Fruit fly (Drosophila melanogaster) whole organism, adult: ENCODE results near the gene CG7692.

Source experiments
- CG11617 ChIP-seq: fragments of 200-800 bp; sonication (Bioruptor generic); optimal IDR thresholded peaks from 2 replicates; lab custom pipeline; 2017; ENCODE audit warnings: mild to moderate bottlenecking, missing biosample characterization, missing genetic modification reagents, missing genetic modification characterization
- CG12768 ChIP-seq: fragments of 200-800 bp; sonication (Bioruptor generic); optimal IDR thresholded peaks from 2 replicates; lab custom pipeline; 2017; ENCODE audit warnings: missing biosample characterization, missing genetic modification characterization, mild to moderate bottlenecking, moderate library complexity, missing genetic modification reagents
- CG14711 ChIP-seq: fragments of 200-800 bp; sonication (Bioruptor generic); optimal IDR thresholded peaks from 2 replicates; lab custom pipeline; 2018; ENCODE audit warnings: missing biosample characterization, mild to moderate bottlenecking, missing genetic modification characterization, moderate library complexity
- CG1620 ChIP-seq: fragments of 200-800 bp; sonication (Bioruptor generic); optimal IDR thresholded peaks from 2 replicates; lab custom pipeline; 2016; ENCODE audit warnings: missing biosample characterization, missing genetic modification characterization
- CG33017 ChIP-seq: fragments of 200-800 bp; sonication (Bioruptor generic); optimal IDR thresholded peaks from 2 replicates; lab custom pipeline; 2018; ENCODE audit warnings: missing biosample characterization, mild to moderate bottlenecking, missing genetic modification characterization, moderate library complexity
- CG5204 ChIP-seq: fragments of 200-800 bp; sonication (Bioruptor generic); optimal IDR thresholded peaks from 2 replicates; lab custom pipeline; 2016; ENCODE audit warnings: missing biosample characterization, missing genetic modification characterization
- CG7045 ChIP-seq: fragments of 200-800 bp; sonication (Bioruptor generic); optimal IDR thresholded peaks from 2 replicates; lab custom pipeline; 2017; ENCODE audit warnings: missing biosample characterization, mild to moderate bottlenecking, missing genetic modification characterization
- CG7101 ChIP-seq: fragments of 200-800 bp; sonication (Bioruptor generic); optimal IDR thresholded peaks from 2 replicates; lab custom pipeline; 2018; ENCODE audit warnings: missing biosample characterization, mild to moderate bottlenecking, missing genetic modification characterization, moderate library complexity
- Clk ChIP-seq: fragments of 200-800 bp; sonication (Bioruptor generic); optimal IDR thresholded peaks from 2 replicates; lab custom pipeline; 2017; ENCODE audit warnings: missing biosample characterization, missing genetic modification characterization
- Crg-1 ChIP-seq: fragments of 200-800 bp; sonication (Bioruptor generic); optimal IDR thresholded peaks from 2 replicates; lab custom pipeline; 2016; ENCODE audit warnings: missing biosample characterization, missing genetic modification characterization
- Hr96 ChIP-seq: fragments of 200-800 bp; sonication (Bioruptor generic); optimal IDR thresholded peaks from 2 replicates; lab custom pipeline; 2016; ENCODE audit warnings: missing biosample characterization, missing genetic modification characterization
- Mnt ChIP-seq: fragments of 200-800 bp; sonication (Bioruptor generic); optimal IDR thresholded peaks from 2 replicates; lab custom pipeline; 2016; ENCODE audit warnings: missing biosample characterization, mild to moderate bottlenecking, missing genetic modification characterization
- bab1 ChIP-seq: fragments of 200-800 bp; sonication (Bioruptor generic); optimal IDR thresholded peaks from 3 replicates; lab custom pipeline; 2019; ENCODE audit warnings: missing biosample characterization, mild to moderate bottlenecking, missing genetic modification characterization, moderate library complexity
- cic ChIP-seq: fragments of 200-800 bp; sonication (Bioruptor generic); optimal IDR thresholded peaks from 2 replicates; lab custom pipeline; 2017; ENCODE audit warnings: missing biosample characterization, mild to moderate bottlenecking, missing genetic modification characterization, moderate library complexity
- cnc ChIP-seq, 2 experiments: fragments of >200 bp; optimal IDR thresholded peaks; 2 replicates each; lab custom pipeline; 2017
- kay ChIP-seq: fragments of 200-800 bp; sonication (Bioruptor generic); peaks from one replicate; lab custom pipeline; 2016; ENCODE audit warnings: missing biosample characterization, missing genetic modification characterization, borderline replicate concordance
- ovo ChIP-seq: fragments of 200-800 bp; sonication (Bioruptor generic); optimal IDR thresholded peaks from 2 replicates; lab custom pipeline; 2016; ENCODE audit warnings: missing biosample characterization, missing genetic modification characterization
- pad ChIP-seq: fragments of 200-800 bp; sonication (Bioruptor generic); optimal IDR thresholded peaks from 3 replicates; lab custom pipeline; 2017; ENCODE audit warnings: missing biosample characterization, missing genetic modification characterization, mild to moderate bottlenecking, moderate library complexity, missing genetic modification reagents
- tj ChIP-seq: fragments of 200-800 bp; sonication (Bioruptor generic); optimal IDR thresholded peaks from 3 replicates; lab custom pipeline; 2017; ENCODE audit warnings: missing biosample characterization, mild to moderate bottlenecking, missing genetic modification characterization, moderate library complexity
- toe ChIP-seq: fragments of 200-800 bp; sonication (Bioruptor generic); optimal IDR thresholded peaks from 2 replicates; lab custom pipeline; 2016; ENCODE audit warnings: missing biosample characterization, missing genetic modification characterization

The CG7692 gene

dm6 chr3L:17362940-17363339 is 11.3 kb downstream of the CG7692 start:
- TF ChIP-seq Crg-1 (GFP tag; lab: Kevin White, UChicago) (no peak), CG7045 (GFP tag; lab: Kevin White, UChicago) (no peak), CG5204 (GFP tag; lab: Kevin White, UChicago) (no peak), Clk (no peak)

- TF ChIP-seq cnc (optimal IDR thresholded peaks at IDR 0.05; lab: Kevin White, UChicago) (no peak), CG7101 (tag; lab: Kevin White, UChicago) (no peak), CG1620 (no peak), CG14711 (tag; lab: Kevin White, UChicago) (no peak)
Measured at dm6 chr3L:17364023-17364422, 12.4 kb downstream of the CG7692 start.

DNA sequence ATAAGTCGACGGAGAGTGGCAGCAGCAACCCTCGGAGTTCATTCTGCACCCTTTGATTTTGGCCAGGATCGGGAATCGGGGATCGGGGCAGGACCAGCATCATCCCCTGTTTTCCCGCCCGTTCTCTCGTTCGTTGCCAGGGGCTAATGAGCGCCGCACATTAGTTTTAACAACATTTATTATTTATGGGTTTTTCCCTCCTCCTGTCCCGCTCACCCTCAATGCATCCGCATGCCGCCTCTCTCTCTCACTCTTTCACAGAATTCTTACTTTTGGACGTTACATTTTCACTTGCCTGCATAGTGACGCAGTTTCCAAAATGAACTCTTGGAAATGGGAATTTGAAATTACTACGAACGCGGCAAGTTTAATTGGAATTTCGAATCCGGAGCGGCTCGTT is 15.3 kb downstream of the CG7692 start:
- no peak for TF ChIP-seq toe (GFP tag; lab: Kevin White, UChicago)
- no peak for TF ChIP-seq CG7101 (tag; lab: Kevin White, UChicago)
- no peak for TF ChIP-seq kay (GFP tag; lab: Kevin White, UChicago)
- no peak for TF ChIP-seq ovo (GFP tag; lab: Kevin White, UChicago)
- no peak for TF ChIP-seq bab1 (GFP tag; lab: Kevin White, UChicago)
- TF ChIP-seq pad (GFP tag; lab: Kevin White, UChicago), result no peak
- TF ChIP-seq Hr96 (GFP tag; lab: Kevin White, UChicago), result no peak
- TF ChIP-seq cnc (optimal IDR thresholded peaks at IDR 0.05; lab: Kevin White, UChicago), result no peak
- TF ChIP-seq Mnt (GFP tag; lab: Kevin White, UChicago), result no peak
- TF ChIP-seq tj (GFP tag; lab: Kevin White, UChicago), result no peak
- no peak for TF ChIP-seq CG12768 (GFP tag; lab: Kevin White, UChicago)
- TF ChIP-seq CG1620, result no peak
- no peak for TF ChIP-seq CG7045 (GFP tag; lab: Kevin White, UChicago)
- no peak for TF ChIP-seq Crg-1 (GFP tag; lab: Kevin White, UChicago)

DNA sequence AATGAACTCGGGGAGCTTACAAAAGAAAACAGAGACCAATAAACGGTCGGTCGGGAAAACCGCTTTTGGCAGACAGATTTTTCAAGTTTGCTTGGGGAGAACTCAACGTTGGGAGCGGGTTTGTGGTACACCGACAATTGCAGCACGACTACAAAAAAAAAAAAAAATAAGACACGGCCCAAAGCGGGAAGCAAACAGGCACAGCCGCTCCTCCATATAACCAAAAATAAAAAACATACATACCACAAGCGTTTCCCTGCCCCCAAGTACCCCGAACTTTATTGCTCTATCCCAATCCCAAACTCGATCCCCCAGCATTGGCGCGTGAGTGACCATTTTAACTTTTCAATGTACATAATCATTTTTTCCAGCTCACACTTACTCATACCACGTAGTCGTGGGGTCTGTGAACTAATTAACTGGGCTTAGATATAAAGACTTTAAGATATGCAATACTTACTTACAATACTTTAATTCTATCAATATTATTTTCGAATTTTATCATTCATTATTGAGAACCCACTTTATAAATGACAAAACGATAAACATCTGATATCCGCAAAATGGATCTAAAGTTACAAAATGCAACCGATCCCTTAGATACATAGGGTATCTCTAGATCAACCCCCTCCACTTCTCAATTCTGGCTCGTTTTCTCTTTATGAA is 23.5 kb downstream of the CG7692 start:
- TF ChIP-seq CG11617 (no peak), tj (GFP tag; lab: Kevin White, UChicago) (no peak), CG7101 (tag; lab: Kevin White, UChicago) (no peak), kay (GFP tag; lab: Kevin White, UChicago) (no peak), Crg-1 (GFP tag; lab: Kevin White, UChicago) (no peak), Clk (no peak), CG12768 (GFP tag; lab: Kevin White, UChicago) (no peak), cic (GFP tag; lab: Kevin White, UChicago) (no peak), CG33017 (tag; lab: Kevin White, UChicago) (no peak), Hr96 (GFP tag; lab: Kevin White, UChicago) (no peak), Mnt (GFP tag; lab: Kevin White, UChicago) (no peak), cnc (optimal IDR thresholded peaks at IDR 0.05; lab: Kevin White, UChicago) (no peak), pad (GFP tag; lab: Kevin White, UChicago) (no peak), bab1 (GFP tag; lab: Kevin White, UChicago) (no peak), CG7045 (GFP tag; lab: Kevin White, UChicago) (no peak)

- no peak for TF ChIP-seq CG11617
- TF ChIP-seq tj (GFP tag; lab: Kevin White, UChicago), result peak; percentile 34
Measured at dm6 chr3L:17379311-17379710, 27.7 kb downstream of the CG7692 start, which contains the start of gene Cad74A. Gene Cad74A, minus strand, starts transcription at chr3L:17379530.

DNA sequence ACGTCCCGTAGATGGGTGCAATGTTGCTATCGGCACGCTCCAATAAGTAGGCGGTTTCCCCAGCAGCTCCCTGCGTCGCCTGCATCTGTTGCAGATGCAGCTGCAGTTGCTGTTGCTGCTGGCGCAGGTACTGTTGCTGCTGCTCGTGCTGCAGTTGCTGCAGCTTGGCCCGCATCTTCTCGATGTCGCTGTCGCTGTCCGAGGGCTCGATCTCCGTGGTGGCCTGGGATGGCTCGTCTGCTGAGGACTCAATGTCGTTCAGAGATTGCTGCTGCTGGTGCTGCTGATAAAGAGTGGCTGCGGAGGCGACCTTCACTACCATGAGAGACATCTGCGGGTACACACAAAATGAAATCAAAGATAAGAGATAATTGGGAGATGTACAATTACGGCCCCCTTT is 30.4 kb downstream of the CG7692 start:
- TF ChIP-seq cnc (optimal IDR thresholded peaks at IDR 0.05; lab: Kevin White, UChicago) (no peak), CG12768 (GFP tag; lab: Kevin White, UChicago) (no peak), pad (GFP tag; lab: Kevin White, UChicago) (no peak), bab1 (GFP tag; lab: Kevin White, UChicago) (no peak), CG7101 (tag; lab: Kevin White, UChicago) (no peak), Clk (no peak), cic (GFP tag; lab: Kevin White, UChicago) (no peak), CG11617 (no peak), CG33017 (tag; lab: Kevin White, UChicago) (no peak), CG5204 (GFP tag; lab: Kevin White, UChicago) (no peak), toe (GFP tag; lab: Kevin White, UChicago) (no peak), Hr96 (GFP tag; lab: Kevin White, UChicago) (no peak), CG14711 (tag; lab: Kevin White, UChicago) (no peak), ovo (GFP tag; lab: Kevin White, UChicago) (no peak), kay (GFP tag; lab: Kevin White, UChicago) (no peak), Crg-1 (GFP tag; lab: Kevin White, UChicago) (no peak)

- TF ChIP-seq pad (GFP tag; lab: Kevin White, UChicago) (no peak), CG7045 (GFP tag; lab: Kevin White, UChicago) (no peak), kay (GFP tag; lab: Kevin White, UChicago) (no peak), CG14711 (tag; lab: Kevin White, UChicago) (no peak), Hr96 (GFP tag; lab: Kevin White, UChicago) (no peak), CG1620 (no peak)
Measured at dm6 chr3L:17382628-17383027, 31.0 kb downstream of the CG7692 start, which contains the start of gene CG13728. Gene CG13728, minus strand, starts transcription at chr3L:17382728.
